Fruit fly (Drosophila melanogaster): ENCODE measurements around the gene frc.

The frc gene

DNA sequence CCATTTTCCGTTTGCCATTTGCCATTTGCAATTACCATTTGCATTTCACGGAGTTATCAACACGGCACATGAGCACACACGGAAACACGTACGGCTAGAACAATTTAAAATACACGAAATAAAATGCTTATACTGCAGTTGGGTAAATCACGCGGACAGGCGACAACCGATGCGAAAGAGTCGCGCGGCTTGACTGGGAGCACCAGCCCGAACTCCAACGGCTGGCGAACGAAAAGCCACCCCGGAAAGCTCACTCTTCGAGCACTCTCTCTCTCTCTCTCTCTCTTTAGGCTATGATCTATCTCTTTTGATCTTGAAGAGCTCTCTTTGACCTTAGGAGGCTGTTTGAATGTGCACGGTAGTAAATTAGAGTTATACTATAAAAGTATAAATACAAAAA is 11.7 kb downstream of the frc start, which contains the start of gene blot:
blot (minus strand) TSS at position 196 of the 400 bp plus-strand sequence.
- TF ChIP-seq psq (optimal IDR thresholded peaks at IDR 0.05) (no peak), insv (optimal IDR thresholded peaks at IDR 0.05) (no peak), h (optimal IDR thresholded peaks at IDR 0.05) (no peak), Myc (optimal IDR thresholded peaks at IDR 0.05) (no peak), Sin3A (optimal IDR thresholded peaks at IDR 0.05) (no peak), ttk (optimal IDR thresholded peaks at IDR 0.05) (no peak)

DNA sequence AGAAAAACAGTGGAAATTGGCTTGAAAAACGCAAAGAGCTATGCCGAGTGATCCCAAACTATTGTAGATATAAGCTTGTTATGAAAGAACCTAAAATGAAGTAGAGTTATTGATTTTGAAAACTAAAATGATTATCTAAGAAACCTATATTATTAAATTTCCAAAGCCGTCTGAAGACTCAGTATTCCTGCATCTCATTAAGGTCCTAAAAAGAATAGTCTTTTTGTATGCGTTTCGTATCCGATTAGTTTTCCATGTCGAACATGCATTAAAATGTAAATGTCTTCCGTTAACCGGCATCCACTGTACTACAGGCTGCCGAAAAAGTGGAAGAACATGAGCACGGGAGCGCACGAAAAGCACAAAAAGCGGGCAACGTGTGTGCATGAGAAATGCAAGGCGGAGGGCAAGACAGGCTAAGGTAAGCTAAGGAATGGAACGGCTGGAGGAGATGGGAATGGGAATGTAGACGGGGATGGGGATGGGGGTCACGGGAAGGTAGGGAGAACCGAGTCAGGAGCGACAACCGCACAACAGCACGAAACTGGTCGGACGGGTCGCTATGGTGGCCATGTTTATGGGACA is 12.3 kb downstream of the frc start:
- no peak for TF ChIP-seq psq (optimal IDR thresholded peaks at IDR 0.05)
- TF ChIP-seq h (optimal IDR thresholded peaks at IDR 0.05), result no peak
- TF ChIP-seq ttk (optimal IDR thresholded peaks at IDR 0.05), result no peak
- TF ChIP-seq insv (optimal IDR thresholded peaks at IDR 0.05), result no peak
- no peak for TF ChIP-seq Sin3A (optimal IDR thresholded peaks at IDR 0.05)
- no peak for TF ChIP-seq Myc (optimal IDR thresholded peaks at IDR 0.05)

DNA sequence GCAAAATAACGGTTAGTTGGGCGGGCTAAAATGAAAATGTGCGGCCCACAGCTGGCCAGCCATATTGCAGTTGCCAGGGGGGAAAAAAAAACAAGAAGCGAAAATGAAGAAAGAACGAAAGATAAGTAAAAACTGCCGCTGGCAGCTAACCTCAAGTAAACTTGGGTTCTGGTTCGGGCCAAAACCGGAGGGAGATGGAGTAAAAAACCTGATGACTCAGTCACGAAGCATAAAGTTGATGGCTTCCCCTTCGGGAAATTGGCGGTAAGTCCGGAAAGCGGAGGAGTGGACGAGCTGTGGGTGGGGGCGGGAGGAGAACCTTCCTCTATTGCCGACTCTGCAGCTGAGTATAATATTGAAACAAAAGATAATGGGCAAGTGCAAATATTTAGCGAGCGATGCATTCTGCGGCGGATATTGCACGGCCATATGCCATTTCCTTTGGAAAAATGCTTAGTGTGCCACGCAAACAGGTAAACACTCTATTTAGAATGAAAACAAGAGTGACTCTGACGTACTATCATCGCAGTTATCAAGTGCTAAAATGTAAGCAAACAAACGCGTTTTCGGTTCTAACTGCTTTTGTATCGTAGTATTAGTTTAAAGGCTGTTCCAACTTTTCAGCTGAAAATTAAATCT is 13.8 kb downstream of the frc start:
- TF ChIP-seq ttk (optimal IDR thresholded peaks at IDR 0.05) (no peak), Myc (optimal IDR thresholded peaks at IDR 0.05) (no peak), insv (optimal IDR thresholded peaks at IDR 0.05) (no peak), psq (optimal IDR thresholded peaks at IDR 0.05) (no peak), h (optimal IDR thresholded peaks at IDR 0.05) (no peak), Sin3A (optimal IDR thresholded peaks at IDR 0.05) (no peak)

DNA sequence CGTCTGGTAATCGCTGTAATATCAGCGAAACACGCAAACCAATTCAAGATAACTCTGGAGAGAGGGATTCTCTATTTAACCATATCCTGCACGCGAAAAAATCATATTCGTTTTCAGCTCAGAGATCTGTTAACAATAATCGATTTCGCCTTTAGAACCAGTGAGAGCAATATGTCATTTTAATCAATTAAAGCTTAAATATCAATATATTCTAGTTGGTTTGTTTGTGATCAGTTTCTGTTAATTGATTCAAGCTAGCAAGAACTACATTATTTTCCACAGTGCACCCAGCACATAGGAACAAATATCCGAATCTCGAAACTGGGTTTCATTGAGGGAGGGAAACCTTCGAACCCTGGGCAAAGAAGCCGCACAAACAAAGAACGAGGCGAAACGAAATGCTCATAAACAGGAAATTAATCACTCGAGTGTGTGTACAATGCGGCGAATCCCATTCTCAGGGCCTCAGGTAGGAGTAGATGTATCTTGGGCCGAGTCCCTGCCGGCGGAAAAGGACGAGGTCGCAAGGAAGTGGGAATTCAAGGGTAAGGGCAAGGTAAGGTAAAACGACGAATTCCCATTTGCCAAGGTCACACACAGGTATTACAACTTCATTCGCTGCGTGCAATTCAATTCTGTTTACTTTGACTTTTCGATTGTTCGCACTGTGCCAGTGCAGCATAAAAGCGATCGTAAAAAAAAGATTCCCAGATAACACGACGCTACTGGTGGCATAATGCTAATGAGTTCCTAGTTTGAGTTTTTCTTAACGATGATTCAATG is 16.8 kb downstream of the frc start:
- no peak for TF ChIP-seq Myc (optimal IDR thresholded peaks at IDR 0.05)
- TF ChIP-seq insv (optimal IDR thresholded peaks at IDR 0.05), result no peak
- no peak for TF ChIP-seq h (optimal IDR thresholded peaks at IDR 0.05)
- TF ChIP-seq Sin3A (optimal IDR thresholded peaks at IDR 0.05), result no peak
- TF ChIP-seq psq (optimal IDR thresholded peaks at IDR 0.05), result no peak
- TF ChIP-seq ttk (optimal IDR thresholded peaks at IDR 0.05), result no peak

DNA sequence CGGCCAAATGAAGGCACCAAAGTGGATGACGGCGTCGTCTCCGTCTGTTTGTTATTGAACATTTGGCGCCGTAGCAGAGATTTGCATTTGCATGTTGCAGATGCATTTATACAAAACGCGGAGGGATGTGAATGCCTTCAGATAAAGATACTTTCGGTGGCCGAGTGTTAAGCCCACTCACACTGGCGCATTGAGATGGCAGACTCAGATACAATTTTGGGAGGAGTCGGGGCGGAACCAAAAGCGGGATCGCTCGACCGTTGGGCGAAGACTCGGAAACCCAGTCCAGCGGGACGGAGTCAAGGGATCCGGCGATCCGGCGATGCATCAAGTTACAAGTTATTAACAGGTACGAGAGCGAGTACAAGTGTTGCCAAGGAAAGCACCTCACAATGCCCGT is 20.8 kb downstream of the frc start:
- no peak for TF ChIP-seq Myc (optimal IDR thresholded peaks at IDR 0.05)
- no peak for TF ChIP-seq Sin3A (optimal IDR thresholded peaks at IDR 0.05)
- TF ChIP-seq ttk (optimal IDR thresholded peaks at IDR 0.05), result no peak
- TF ChIP-seq psq (optimal IDR thresholded peaks at IDR 0.05), result no peak
- TF ChIP-seq h (optimal IDR thresholded peaks at IDR 0.05), result no peak
- TF ChIP-seq insv (optimal IDR thresholded peaks at IDR 0.05), result no peak

DNA sequence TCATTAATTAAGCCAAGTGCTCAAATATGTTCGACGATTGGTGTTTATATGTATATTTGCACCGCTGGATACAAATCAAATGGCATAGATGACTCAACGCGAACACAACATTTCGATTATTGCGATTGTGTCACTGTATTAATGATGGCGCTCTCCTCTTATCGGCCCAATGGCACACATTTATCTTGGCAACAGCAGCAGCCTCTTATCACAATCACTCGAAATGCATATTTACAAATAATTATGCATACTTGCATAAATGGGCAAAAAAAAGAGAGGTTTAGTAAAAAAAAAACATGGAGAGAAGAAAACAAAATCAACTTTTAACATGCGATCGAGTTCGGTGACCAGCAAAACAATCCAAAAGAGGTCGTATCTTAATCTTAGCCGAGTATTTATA is 21.7 kb downstream of the frc start:
- TF ChIP-seq psq (optimal IDR thresholded peaks at IDR 0.05) (no peak), h (optimal IDR thresholded peaks at IDR 0.05) (no peak), Sin3A (optimal IDR thresholded peaks at IDR 0.05) (no peak), insv (optimal IDR thresholded peaks at IDR 0.05) (no peak), ttk (optimal IDR thresholded peaks at IDR 0.05) (no peak), Myc (optimal IDR thresholded peaks at IDR 0.05) (no peak)

DNA sequence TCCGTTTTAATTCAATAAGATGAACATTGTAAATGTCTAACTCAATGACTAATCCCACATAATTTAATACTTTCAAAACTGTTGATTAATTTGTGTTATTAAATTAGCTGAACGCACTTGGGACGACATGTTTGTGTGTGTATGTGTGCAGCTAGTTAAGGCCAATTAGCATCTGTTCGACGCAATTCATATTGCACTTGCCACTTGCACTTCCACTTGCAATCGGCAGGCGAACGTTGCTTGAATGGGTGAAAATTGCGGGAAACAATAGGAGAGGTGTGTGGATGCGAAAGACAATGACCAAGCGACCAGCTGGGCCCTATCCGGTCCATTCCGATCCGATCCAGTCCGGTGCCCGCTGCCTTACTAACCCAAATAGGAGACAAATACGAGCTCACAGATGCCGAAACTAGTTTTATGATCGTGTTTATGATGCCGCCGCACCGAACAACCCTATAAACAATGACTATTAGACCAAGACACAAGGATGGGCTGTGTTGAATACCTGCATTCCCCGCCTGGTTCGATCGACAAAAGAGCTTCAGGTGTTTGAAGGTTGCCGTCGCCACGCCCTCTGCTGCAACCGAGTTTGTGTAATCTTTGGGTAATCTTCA is 25.4 kb downstream of the frc start:
- TF ChIP-seq Sin3A (optimal IDR thresholded peaks at IDR 0.05) (no peak), Myc (optimal IDR thresholded peaks at IDR 0.05) (no peak), psq (optimal IDR thresholded peaks at IDR 0.05) (no peak), insv (optimal IDR thresholded peaks at IDR 0.05) (no peak), ttk (optimal IDR thresholded peaks at IDR 0.05) (no peak), h (optimal IDR thresholded peaks at IDR 0.05) (no peak)

DNA sequence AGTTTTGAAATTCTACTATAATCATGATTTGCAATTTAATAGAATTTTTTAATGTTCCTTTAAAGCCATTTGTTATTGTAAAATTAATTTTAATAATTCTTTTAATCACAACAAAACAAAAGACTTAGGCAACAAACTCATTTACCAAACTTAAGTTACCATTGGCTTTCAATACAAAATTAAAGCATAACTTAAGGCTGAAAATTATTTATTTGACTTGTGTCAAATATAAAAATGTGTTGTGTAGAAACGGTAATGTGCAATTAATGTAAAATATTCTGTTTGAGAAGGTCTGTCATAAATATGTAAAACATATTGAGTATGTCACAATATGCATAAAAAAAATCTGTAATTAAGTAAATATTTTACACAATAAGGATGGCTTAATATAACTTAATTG is 25.9 kb downstream of the frc start:
- TF ChIP-seq insv (optimal IDR thresholded peaks at IDR 0.05), result no peak
- TF ChIP-seq ttk (optimal IDR thresholded peaks at IDR 0.05), result no peak
- TF ChIP-seq h (optimal IDR thresholded peaks at IDR 0.05), result no peak
- no peak for TF ChIP-seq Sin3A (optimal IDR thresholded peaks at IDR 0.05)
- no peak for TF ChIP-seq Myc (optimal IDR thresholded peaks at IDR 0.05)
- TF ChIP-seq psq (optimal IDR thresholded peaks at IDR 0.05), result no peak

- TF ChIP-seq psq (optimal IDR thresholded peaks at IDR 0.05), result no peak
- no peak for TF ChIP-seq Sin3A (optimal IDR thresholded peaks at IDR 0.05)
- no peak for TF ChIP-seq h (optimal IDR thresholded peaks at IDR 0.05)
- TF ChIP-seq Myc (optimal IDR thresholded peaks at IDR 0.05), result no peak
- no peak for TF ChIP-seq insv (optimal IDR thresholded peaks at IDR 0.05)
- TF ChIP-seq ttk (optimal IDR thresholded peaks at IDR 0.05), result no peak
Observed at dm6 chr3L:17404646-17405045, 28.3 kb downstream of the frc start.

DNA sequence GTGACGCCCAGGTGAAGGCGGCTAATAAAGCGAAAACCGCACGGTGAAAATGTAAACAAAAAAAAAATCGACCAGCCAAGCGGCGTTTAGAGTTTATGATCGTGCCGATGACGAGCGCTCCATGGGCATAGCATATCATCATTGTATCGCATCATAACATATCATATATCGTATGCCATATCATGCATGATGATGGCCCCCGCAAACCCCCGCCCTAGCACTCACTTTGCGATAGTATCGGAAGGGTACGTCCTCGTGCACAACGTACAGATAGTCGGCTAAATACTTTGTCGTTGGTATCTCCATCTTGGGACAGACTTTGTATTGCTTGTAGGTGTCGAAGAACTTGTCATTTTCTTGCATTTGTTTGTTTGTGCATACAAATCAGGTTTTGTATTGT is 29.7 kb downstream of the frc start:
- TF ChIP-seq h (optimal IDR thresholded peaks at IDR 0.05) (no peak), Sin3A (optimal IDR thresholded peaks at IDR 0.05) (no peak), psq (optimal IDR thresholded peaks at IDR 0.05) (no peak), ttk (optimal IDR thresholded peaks at IDR 0.05) (no peak), insv (optimal IDR thresholded peaks at IDR 0.05) (no peak)

DNA sequence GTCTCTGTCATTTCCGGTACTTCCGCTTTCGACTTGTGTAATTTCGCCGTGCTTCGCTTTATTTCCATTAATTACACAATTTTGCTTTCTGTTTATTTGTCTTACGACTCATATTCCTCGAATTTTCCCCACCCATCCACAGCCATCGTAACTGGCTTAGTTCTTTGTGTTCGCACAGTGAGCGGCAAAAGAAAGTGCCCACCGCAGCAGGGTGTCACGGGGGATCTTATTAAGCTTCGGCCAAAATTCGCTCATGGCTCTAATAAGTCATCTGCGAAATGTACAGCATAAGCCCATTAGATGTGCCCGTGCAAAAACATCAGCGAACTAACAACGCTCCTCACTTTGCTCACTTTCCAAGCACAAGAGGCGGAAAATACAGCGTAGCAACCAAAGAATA is 30.6 kb downstream of the frc start:
- TF ChIP-seq ttk (optimal IDR thresholded peaks at IDR 0.05) (no peak), psq (optimal IDR thresholded peaks at IDR 0.05) (no peak), h (optimal IDR thresholded peaks at IDR 0.05) (no peak), Myc (optimal IDR thresholded peaks at IDR 0.05) (no peak), insv (optimal IDR thresholded peaks at IDR 0.05) (no peak), Sin3A (optimal IDR thresholded peaks at IDR 0.05) (no peak)

- TF ChIP-seq Myc (optimal IDR thresholded peaks at IDR 0.05), result no peak
- no peak for TF ChIP-seq h (optimal IDR thresholded peaks at IDR 0.05)
- TF ChIP-seq insv (optimal IDR thresholded peaks at IDR 0.05), result no peak
- TF ChIP-seq ttk (optimal IDR thresholded peaks at IDR 0.05), result no peak
- TF ChIP-seq Sin3A (optimal IDR thresholded peaks at IDR 0.05), result no peak
- no peak for TF ChIP-seq psq (optimal IDR thresholded peaks at IDR 0.05)
Observed at dm6 chr3L:17401411-17401810, 31.6 kb downstream of the frc start.
